Worm (Caenorhabditis elegans): Measurements from ENCODE around the gene T16G1.18.

- TF ChIP-seq tbx-2 (tag; optimal IDR thresholded peaks at IDR 0.05) = no peak
- TF ChIP-seq ceh-48 (tag; optimal IDR thresholded peaks at IDR 0.05) = no peak
- TF ChIP-seq lin-11 (tag; optimal IDR thresholded peaks at IDR 0.05) = no peak
- TF ChIP-seq unc-86 (tag; optimal IDR thresholded peaks at IDR 0.05) = no peak
- no peak for TF ChIP-seq pros-1 (tag; optimal IDR thresholded peaks at IDR 0.05)
- no peak for TF ChIP-seq unc-3 (GFP tag; conservative IDR thresholded peaks at IDR 0.05)
- no peak for TF ChIP-seq unc-3 (tag; optimal IDR thresholded peaks at IDR 0.05)
Observed at ce11 chrV:12974047-12974446, 22.9 kb downstream of the T16G1.18 start.
